Worm (Caenorhabditis elegans) whole organism, L4 larva: ENCODE results near the gene bet-2.
A peak's percentile ranks its signal among the peaks of the same experiment; 100 is the strongest.

Experiments
- D1046.2 ChIP-seq: fragments of 200-800 bp; sonication (Bioruptor generic); IDR thresholded peaks from 2 replicates; pipeline ENCODE4 v1.3.6; 2022; ENCODE audit warnings: missing genetic modification characterization, missing compliant biosample characterization
- F44E2.7 ChIP-seq: fragments of 200-800 bp; sonication (Bioruptor generic); IDR thresholded peaks from 2 replicates; pipeline ENCODE4 v2.1.2; 2022; ENCODE audit warnings: missing genetic modification characterization, missing compliant biosample characterization
- T20F7.1 ChIP-seq: fragments of 200-800 bp; sonication (Bioruptor generic); optimal IDR thresholded peaks from 2 replicates; lab custom pipeline; 2018; ENCODE audit warnings: mild to moderate bottlenecking, missing genetic modification characterization, missing compliant biosample characterization
- Y5F2A.4 ChIP-seq: fragments of 200-800 bp; sonication (Bioruptor generic); optimal IDR thresholded peaks from 2 replicates; lab custom pipeline; 2018; ENCODE audit warnings: mild to moderate bottlenecking, missing genetic modification characterization, missing compliant biosample characterization
- ZK337.2 ChIP-seq: fragments of 200-800 bp; sonication (Bioruptor generic); IDR thresholded peaks from 2 replicates; pipeline ENCODE4 v1.3.6; 2022; ENCODE audit warnings: missing genetic modification reagents, missing genetic modification characterization, missing compliant biosample characterization
- aha-1 ChIP-seq: fragments of 150-350 bp; peaks from one replicate; lab custom pipeline; 2014; ENCODE audit warnings: missing biosample characterization, missing genetic modification characterization
- attf-4 ChIP-seq: sonication (generic microtip); optimal IDR thresholded peaks from 3 replicates; lab custom pipeline; 2017; ENCODE audit warnings: missing biosample characterization, missing genetic modification characterization
- ces-1 ChIP-seq: fragments of 150-350 bp; sonication (generic microtip); optimal IDR thresholded peaks from 4 replicates; lab custom pipeline; 2014; ENCODE audit warnings: missing biosample characterization, missing genetic modification reagents, missing genetic modification characterization
- daf-16 ChIP-seq, 3 experiments: sonication (generic microtip); optimal IDR thresholded peaks; 2 replicates each; lab custom pipeline; 2016 to 2017; ENCODE audit warnings: missing genetic modification characterization in 3 of 3, missing genetic modification reagents in 3 of 3, mild to moderate bottlenecking in 2 of 3, missing compliant biosample characterization in 2 of 3, missing biosample characterization in 1 of 3, moderate library complexity in 1 of 3
- daf-19 ChIP-seq: fragments of 200-800 bp; sonication (Bioruptor generic); conservative IDR thresholded peaks from 2 replicates; pipeline ENCODE4 v1.3.6; 2022; ENCODE audit warnings: missing genetic modification characterization, missing compliant biosample characterization
- daf-8 ChIP-seq: fragments of 200-800 bp; sonication (Bioruptor generic); IDR thresholded peaks from 2 replicates; pipeline ENCODE4 v1.3.6; 2022; ENCODE audit warnings: missing genetic modification characterization, missing compliant biosample characterization
- duxl-1 ChIP-seq: sonication (generic microtip); optimal IDR thresholded peaks from 2 replicates; lab custom pipeline; 2016; ENCODE audit warnings: mild to moderate bottlenecking, missing genetic modification characterization, moderate library complexity, missing compliant biosample characterization; ENCODE audit not compliant: poor library complexity
- fkh-10 ChIP-seq: fragments of 150-350 bp; optimal IDR thresholded peaks from 2 replicates; lab custom pipeline; 2014; ENCODE audit warnings: missing biosample characterization, missing genetic modification reagents, missing genetic modification characterization
- gei-8 ChIP-seq: fragments of 200-800 bp; sonication (Bioruptor generic); optimal IDR thresholded peaks from 2 replicates; lab custom pipeline; 2018; ENCODE audit warnings: mild to moderate bottlenecking, missing genetic modification characterization, missing compliant biosample characterization
- hlh-30 ChIP-seq: sonication (generic microtip); optimal IDR thresholded peaks from 2 replicates; lab custom pipeline; 2017; ENCODE audit warnings: antibody characterized with exemption, mild to moderate bottlenecking, missing genetic modification characterization, missing compliant biosample characterization; ENCODE audit not compliant: insufficient read depth
- hmg-1.1 ChIP-seq: fragments of 200-800 bp; sonication (Bioruptor generic); IDR thresholded peaks from 2 replicates; pipeline ENCODE4 v1.3.6; 2022; ENCODE audit warnings: missing genetic modification reagents, missing genetic modification characterization, missing compliant biosample characterization
- jun-1 ChIP-seq: fragments of 150-350 bp; optimal IDR thresholded peaks from 2 replicates; lab custom pipeline; 2014; ENCODE audit warnings: missing biosample characterization, missing genetic modification reagents, missing genetic modification characterization
- lin-38 ChIP-seq: fragments of 200-800 bp; sonication (Bioruptor generic); IDR thresholded peaks from 2 replicates; pipeline ENCODE4 v1.3.6; 2022; ENCODE audit warnings: missing genetic modification reagents, missing genetic modification characterization, missing compliant biosample characterization
- madf-9 ChIP-seq: fragments of 200-800 bp; sonication (Bioruptor generic); conservative IDR thresholded peaks from 2 replicates; pipeline ENCODE4 v1.3.6; 2022; ENCODE audit warnings: missing genetic modification reagents, missing genetic modification characterization, missing compliant biosample characterization
- mdl-1 ChIP-seq, 2 experiments: fragments of 150-350 bp in 1 of 2; sonication (generic microtip) in 1 of 2; optimal IDR thresholded peaks; 2 replicates each; lab custom pipeline; 2014 to 2017; ENCODE audit warnings: missing biosample characterization in 2 of 2, missing genetic modification characterization in 2 of 2
- mes-2 ChIP-seq: sonication (generic microtip); optimal IDR thresholded peaks from 2 replicates; lab custom pipeline; 2016; ENCODE audit warnings: missing genotype, mild to moderate bottlenecking, missing genetic modification characterization, missing compliant biosample characterization; ENCODE audit not compliant: poor library complexity, severe bottlenecking
- nhr-11 ChIP-seq: fragments of 150-350 bp; optimal IDR thresholded peaks from 2 replicates; lab custom pipeline; 2014; ENCODE audit warnings: missing biosample characterization, missing genetic modification characterization
- nhr-42 ChIP-seq: fragments of 200-800 bp; sonication (Bioruptor generic); IDR thresholded peaks from 2 replicates; pipeline ENCODE4 v1.3.6; 2022; ENCODE audit warnings: missing genetic modification characterization, missing compliant biosample characterization
- nhr-6 ChIP-seq: fragments of 150-350 bp; optimal IDR thresholded peaks from 2 replicates; lab custom pipeline; 2014; ENCODE audit warnings: missing biosample characterization, missing genetic modification characterization
- nhr-76 ChIP-seq: fragments of 150-350 bp; optimal IDR thresholded peaks from 2 replicates; lab custom pipeline; 2014; ENCODE audit warnings: missing biosample characterization, missing genetic modification characterization
- nhr-77 ChIP-seq: fragments of 150-350 bp; optimal IDR thresholded peaks from 2 replicates; lab custom pipeline; 2014; ENCODE audit warnings: missing biosample characterization, missing genetic modification characterization
- sdz-12 ChIP-seq: fragments of 200-800 bp; sonication (Bioruptor generic); optimal IDR thresholded peaks from 2 replicates; lab custom pipeline; 2018; ENCODE audit warnings: mild to moderate bottlenecking, missing genetic modification characterization, missing compliant biosample characterization
- snpc-1.2 ChIP-seq: fragments of 200-800 bp; sonication (Bioruptor generic); IDR thresholded peaks from 2 replicates; pipeline ENCODE4 v1.3.6; 2022; ENCODE audit warnings: missing genetic modification reagents, missing genetic modification characterization, missing compliant biosample characterization
- spr-1 ChIP-seq: sonication (generic microtip); optimal IDR thresholded peaks from 2 replicates; lab custom pipeline; 2016; ENCODE audit warnings: mild to moderate bottlenecking, missing genetic modification characterization, missing compliant biosample characterization
- spr-3 ChIP-seq: fragments of 200-800 bp; sonication (Bioruptor generic); optimal IDR thresholded peaks from 2 replicates; lab custom pipeline; 2018; ENCODE audit warnings: mild to moderate bottlenecking, missing genetic modification characterization, missing compliant biosample characterization
- unc-130 ChIP-seq: sonication (generic microtip); optimal IDR thresholded peaks from 2 replicates; lab custom pipeline; 2016; ENCODE audit warnings: missing genetic modification reagents, missing genetic modification characterization, missing compliant biosample characterization
- unc-39 ChIP-seq: sonication (generic microtip); optimal IDR thresholded peaks from 2 replicates; lab custom pipeline; 2017; ENCODE audit warnings: missing biosample characterization, missing genetic modification characterization
- unc-62 ChIP-seq, 3 experiments: fragments of 150-350 bp in 1 of 3; sonication (generic microtip); optimal IDR thresholded peaks in 2 of 3; peaks in 1 of 3; 1 replicate in 1 of 3; 2 replicates in 2 of 3; lab custom pipeline; 2014 to 2017; ENCODE audit warnings: missing biosample characterization in 3 of 3, missing genetic modification characterization in 3 of 3, missing genetic modification reagents in 3 of 3, missing genotype in 1 of 3
- zag-1 ChIP-seq: fragments of 150-350 bp; optimal IDR thresholded peaks from 2 replicates; lab custom pipeline; 2014; ENCODE audit warnings: missing biosample characterization, missing genetic modification characterization

The bet-2 gene

DNA sequence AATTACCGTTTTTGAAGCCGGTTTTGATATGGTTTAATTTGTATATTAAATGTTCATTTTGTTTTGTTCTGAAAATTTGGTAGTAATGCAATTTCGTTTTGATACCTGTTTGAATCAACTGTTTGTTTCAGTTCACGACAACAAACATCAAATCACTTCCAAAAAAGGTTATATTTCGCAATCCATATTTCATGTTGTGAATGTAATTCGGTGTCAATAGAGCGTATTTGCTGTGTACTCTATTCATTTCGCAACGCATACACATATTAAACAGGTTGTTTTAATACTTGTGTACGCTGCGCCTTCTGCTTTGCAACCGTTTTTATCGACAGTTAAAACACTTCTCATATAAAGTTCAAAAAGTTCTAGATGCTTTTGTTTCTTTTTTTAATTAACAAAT is 7.3 kb downstream of the bet-2 start (continued):
- TF ChIP-seq daf-19 (no peak), ces-1 (no peak), zag-1 (tag; lab: Kevin White, UChicago) (no peak), T20F7.1 (GFP tag; lab: Kevin White, UChicago) (peak; percentile 62), F44E2.7 (GFP tag; lab: Robert Waterston, UW) (no peak), nhr-11 (tag; lab: Kevin White, UChicago) (peak; percentile 71), daf-16 (GFP tag; optimal IDR thresholded peaks at IDR 0.05; lab: Kevin White, UChicago) (no peak), daf-16 (tag; optimal IDR thresholded peaks at IDR 0.05; lab: Kevin White, UChicago) (peak; percentile 88), spr-3 (GFP tag; lab: Kevin White, UChicago) (no peak), daf-8 (GFP tag; lab: Robert Waterston, UW) (no peak), spr-1 (tag; lab: Kevin White, UChicago) (peak; percentile 5), madf-9 (no peak), nhr-77 (tag; lab: Kevin White, UChicago) (peak; percentile 91), unc-39 (tag; lab: Kevin White, UChicago) (no peak), duxl-1 (tag; lab: Kevin White, UChicago) (no peak)
- TF ChIP-seq, all 104 proteins: peak for 25

DNA sequence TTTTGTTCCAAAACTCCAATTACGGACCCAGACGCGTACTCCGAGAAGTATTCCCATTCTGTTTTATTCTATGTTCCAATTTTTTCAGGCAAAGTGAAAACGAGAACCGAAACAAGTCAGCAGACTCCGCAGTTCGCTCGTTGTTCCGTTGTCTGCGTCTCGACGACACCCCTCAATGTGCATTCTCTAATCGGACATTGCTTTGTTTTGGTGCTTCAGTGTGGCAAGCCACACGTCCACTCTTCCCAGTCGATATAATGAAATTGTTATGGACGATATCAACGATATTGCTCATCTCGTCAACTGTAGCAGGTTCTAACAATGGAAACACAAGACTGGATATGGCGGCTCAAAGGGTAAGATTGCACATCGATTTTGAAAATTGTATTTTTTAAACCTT is 7.8 kb downstream of the bet-2 start, which contains the start of gene nhx-5:
nhx-5 (plus strand) TSS at position 82 of the 400 bp plus-strand sequence.
- TF ChIP-seq mes-2 (tag; lab: Kevin White, UChicago): peak; percentile 4
- TF ChIP-seq ZK337.2: no peak
- no peak for TF ChIP-seq gei-8 (GFP tag; lab: Kevin White, UChicago)
- TF ChIP-seq hlh-30 (tag; lab: Kevin White, UChicago): peak; percentile 31
- no peak for TF ChIP-seq unc-130

DNA sequence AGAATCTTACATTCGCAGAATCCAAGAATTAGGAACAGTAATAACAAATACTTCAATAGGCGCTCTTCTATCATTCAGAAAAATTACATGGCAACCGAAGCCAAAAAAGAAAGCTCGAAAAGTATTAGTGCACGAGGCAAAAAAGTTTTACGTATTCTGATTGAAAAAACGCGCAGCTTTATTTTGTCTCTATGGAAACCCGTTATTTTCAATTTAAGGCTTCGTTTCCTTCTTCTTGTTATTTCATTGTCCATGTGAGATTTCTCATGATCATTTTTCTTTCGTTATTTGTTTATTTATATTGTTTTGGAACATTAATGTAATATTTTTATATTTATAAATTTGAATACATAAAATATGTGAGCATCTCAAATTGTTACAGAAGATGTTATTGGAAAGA is 20.4 kb downstream of the bet-2 start, which contains the start of gene F57C7.4:
F57C7.4 (minus strand) TSS at position 101 of the 400 bp plus-strand sequence.
- no peak for TF ChIP-seq mdl-1 (tag; optimal IDR thresholded peaks at IDR 0.05; lab: Kevin White, UChicago)
- no peak for TF ChIP-seq aha-1 (tag; lab: Kevin White, UChicago)
- no peak for TF ChIP-seq gei-8 (GFP tag; lab: Kevin White, UChicago)
- TF ChIP-seq nhr-76 (tag; lab: Kevin White, UChicago): no peak
- TF ChIP-seq snpc-1.2 (GFP tag; lab: Robert Waterston, UW): no peak
- no peak for TF ChIP-seq unc-39 (tag; lab: Kevin White, UChicago)
- no peak for TF ChIP-seq jun-1 (tag; lab: Kevin White, UChicago)
- no peak for TF ChIP-seq sdz-12 (GFP tag; lab: Kevin White, UChicago)
- TF ChIP-seq, all 104 proteins: peak for 0

DNA sequence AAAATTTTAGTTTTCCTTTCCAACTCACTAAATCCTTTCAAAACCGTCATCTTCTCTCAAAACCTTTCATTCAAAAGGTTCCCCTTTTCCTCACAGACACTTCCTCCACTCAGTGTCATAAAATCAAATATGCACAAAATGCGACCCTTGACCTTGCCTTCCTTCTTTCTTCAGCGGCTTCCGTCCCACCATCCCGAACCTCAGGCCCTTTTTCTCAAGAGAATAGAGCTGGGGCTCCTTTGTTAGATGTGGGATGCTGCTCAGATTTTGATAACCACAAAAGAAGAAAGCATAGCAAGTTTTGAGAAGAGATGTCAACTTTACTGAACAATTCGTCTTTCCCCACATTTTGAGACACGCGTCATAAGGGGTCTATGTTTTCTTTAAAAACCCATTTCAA is 21.7 kb downstream of the bet-2 start:
- no peak for TF ChIP-seq unc-62 (GFP tag; optimal IDR thresholded peaks at IDR 0.05 in 1 of 2; lab: Kevin White, UChicago)
- TF ChIP-seq unc-62 (tag; optimal IDR thresholded peaks at IDR 0.05; lab: Kevin White, UChicago): no peak
- TF ChIP-seq nhr-6 (tag; lab: Kevin White, UChicago): no peak
- no peak for TF ChIP-seq ces-1
- TF ChIP-seq sdz-12 (GFP tag; lab: Kevin White, UChicago): no peak
- TF ChIP-seq gei-8 (GFP tag; lab: Kevin White, UChicago): no peak
- TF ChIP-seq D1046.2 (GFP tag; lab: Robert Waterston, UW): no peak
- TF ChIP-seq Y5F2A.4: no peak
- TF ChIP-seq fkh-10: no peak
- no peak for TF ChIP-seq lin-38 (GFP tag; lab: Robert Waterston, UW)
- no peak for TF ChIP-seq unc-39 (tag; lab: Kevin White, UChicago)
- TF ChIP-seq nhr-42 (GFP tag; lab: Robert Waterston, UW): no peak
- no peak for TF ChIP-seq hmg-1.1 (GFP tag; lab: Robert Waterston, UW)
- TF ChIP-seq attf-4 (tag; lab: Kevin White, UChicago): no peak
- TF ChIP-seq, all 104 proteins: peak for 0
